Fruit fly (Drosophila melanogaster) whole organism, pupa: ENCODE results near the gene CG8861.

Experiments
- CG10348 ChIP-seq: fragments of 200-800 bp; sonication (Bioruptor generic); IDR thresholded peaks from 2 replicates; pipeline ENCODE4 v1.3.6; 2022; ENCODE audit warnings: missing biosample characterization, missing genetic modification characterization
- CG12605 ChIP-seq: fragments of 200-800 bp; sonication (Bioruptor generic); IDR thresholded peaks from 2 replicates; pipeline ENCODE4 v1.3.6; 2022; ENCODE audit warnings: missing biosample characterization, missing genetic modification characterization
- CG13204 ChIP-seq: fragments of 200-800 bp; sonication (Bioruptor generic); optimal IDR thresholded peaks from 2 replicates; lab custom pipeline; 2018; ENCODE audit warnings: missing biosample characterization, mild to moderate bottlenecking, missing genetic modification characterization, moderate library complexity
- CG14655 ChIP-seq: fragments of 200-800 bp; sonication (Bioruptor generic); optimal IDR thresholded peaks from 3 replicates; lab custom pipeline; 2017; ENCODE audit warnings: mild to moderate bottlenecking, missing biosample characterization, missing genetic modification reagents, missing genetic modification characterization
- CG15710 ChIP-seq: fragments of 200-800 bp; sonication (Bioruptor generic); optimal IDR thresholded peaks from 2 replicates; lab custom pipeline; 2018; ENCODE audit warnings: missing biosample characterization, mild to moderate bottlenecking, missing genetic modification characterization, moderate library complexity
- CG17806 ChIP-seq: fragments of 200-800 bp; sonication (Bioruptor generic); optimal IDR thresholded peaks from 2 replicates; lab custom pipeline; 2018; ENCODE audit warnings: missing biosample characterization, mild to moderate bottlenecking, missing genetic modification characterization, moderate library complexity
- CG32121 ChIP-seq: fragments of 200-800 bp; sonication (Bioruptor generic); IDR thresholded peaks from 2 replicates; pipeline ENCODE4 v1.3.6; 2022; ENCODE audit warnings: missing biosample characterization, missing genetic modification characterization
- CG34367 ChIP-seq: fragments of 200-800 bp; sonication (Bioruptor generic); optimal IDR thresholded peaks from 2 replicates; lab custom pipeline; 2018; ENCODE audit warnings: missing biosample characterization, mild to moderate bottlenecking, missing genetic modification characterization
- CG4496 ChIP-seq: fragments of 200-800 bp; sonication (Bioruptor generic); IDR thresholded peaks from 3 replicates; pipeline ENCODE4 v1.3.6; 2022; ENCODE audit warnings: missing biosample characterization, missing genetic modification characterization
- CG8159 ChIP-seq: fragments of 200-800 bp; sonication (Bioruptor generic); optimal IDR thresholded peaks from 3 replicates; lab custom pipeline; 2018; ENCODE audit warnings: missing biosample characterization, mild to moderate bottlenecking, missing genetic modification characterization, moderate library complexity
- CG8301 ChIP-seq: fragments of 200-800 bp; sonication (Bioruptor generic); optimal IDR thresholded peaks from 2 replicates; lab custom pipeline; 2018; ENCODE audit warnings: missing biosample characterization, mild to moderate bottlenecking, missing genetic modification characterization
- CG9948 ChIP-seq: fragments of 200-800 bp; sonication (Bioruptor generic); optimal IDR thresholded peaks from 2 replicates; lab custom pipeline; 2018; ENCODE audit warnings: missing biosample characterization, mild to moderate bottlenecking, missing genetic modification characterization, moderate library complexity
- D1 ChIP-seq: fragments of 200-800 bp; sonication (Bioruptor generic); optimal IDR thresholded peaks from 2 replicates; lab custom pipeline; 2018; ENCODE audit warnings: missing biosample characterization, mild to moderate bottlenecking, missing genetic modification characterization, moderate library complexity
- EcR ChIP-seq: fragments of 200-800 bp; sonication (Bioruptor generic); optimal IDR thresholded peaks from 3 replicates; lab custom pipeline; 2019; ENCODE audit warnings: missing biosample characterization, missing genetic modification characterization, mild to moderate bottlenecking, moderate library complexity, missing genetic modification reagents
- Ets98B ChIP-seq: fragments of 200-800 bp; sonication (Bioruptor generic); IDR thresholded peaks from 2 replicates; pipeline ENCODE4 v1.3.6; 2022; ENCODE audit warnings: missing biosample characterization, missing genetic modification characterization
- Pif1A ChIP-seq: fragments of 200-800 bp; sonication (Bioruptor generic); optimal IDR thresholded peaks from 3 replicates; lab custom pipeline; 2016; ENCODE audit warnings: missing biosample characterization, missing genetic modification characterization
- Pif1B ChIP-seq: fragments of 200-800 bp; sonication (Bioruptor generic); optimal IDR thresholded peaks from 3 replicates; lab custom pipeline; 2016; ENCODE audit warnings: missing biosample characterization, missing genetic modification characterization
- Snoo ChIP-seq: fragments of 200-800 bp; sonication (Bioruptor generic); optimal IDR thresholded peaks from 3 replicates; lab custom pipeline; 2017; ENCODE audit warnings: missing biosample characterization, mild to moderate bottlenecking, missing genetic modification characterization, inconsistent platforms
- fd96Ca ChIP-seq: fragments of 200-800 bp; sonication (Bioruptor generic); IDR thresholded peaks from 3 replicates; pipeline ENCODE4 v1.3.6; 2022; ENCODE audit warnings: missing biosample characterization, missing genetic modification characterization
- gl ChIP-seq: fragments of 200-800 bp; sonication (Bioruptor generic); optimal IDR thresholded peaks from 2 replicates; lab custom pipeline; 2018; ENCODE audit warnings: missing biosample characterization, mild to moderate bottlenecking, missing genetic modification characterization
- rn ChIP-seq: fragments of 200-800 bp; sonication (Bioruptor generic); IDR thresholded peaks from 2 replicates; pipeline ENCODE4 v1.3.6; 2022; ENCODE audit warnings: missing biosample characterization, missing genetic modification characterization

CG8861 gene

dm6 chr3R:9251543-9251942 lies 76.8 kb downstream of the CG8861 start, which contains the start of gene St2:
Gene St2, plus strand, starts transcription at chr3R:9251843.
- TF ChIP-seq Ets98B (GFP tag; lab: Robert Waterston, UW): no peak
- TF ChIP-seq CG4496 (GFP tag; lab: Robert Waterston, UW): no peak
- TF ChIP-seq Snoo (tag; lab: Kevin White, UChicago): no peak
- no peak for TF ChIP-seq rn (GFP tag; lab: Robert Waterston, UW)
- no peak for TF ChIP-seq fd96Ca (GFP tag; lab: Robert Waterston, UW)
- no peak for TF ChIP-seq CG8159 (tag; lab: Kevin White, UChicago)
- no peak for TF ChIP-seq CG13204
- no peak for TF ChIP-seq CG8301
- TF ChIP-seq Pif1A (GFP tag; lab: Kevin White, UChicago): no peak
- TF ChIP-seq CG14655 (GFP tag; lab: Kevin White, UChicago): no peak
- no peak for TF ChIP-seq CG15710 (tag; lab: Kevin White, UChicago)
- TF ChIP-seq CG12605: no peak
- no peak for TF ChIP-seq CG9948 (tag; lab: Kevin White, UChicago)
- TF ChIP-seq CG32121 (GFP tag; lab: Robert Waterston, UW): no peak
- TF ChIP-seq CG34367 (tag; lab: Kevin White, UChicago): no peak
- TF ChIP-seq gl (tag; lab: Kevin White, UChicago): no peak

- TF ChIP-seq D1 (tag; lab: Kevin White, UChicago) (peak; percentile 73), CG14655 (GFP tag; lab: Kevin White, UChicago) (peak; percentile 90), rn (GFP tag; lab: Robert Waterston, UW) (peak; percentile 27; the same call in 1 of the 2 replicates), CG13204 (no peak), fd96Ca (GFP tag; lab: Robert Waterston, UW) (peak; percentile 78), Snoo (tag; lab: Kevin White, UChicago) (peak; percentile 81), CG17806 (tag; lab: Kevin White, UChicago) (peak; percentile 76), CG8159 (tag; lab: Kevin White, UChicago) (peak; percentile 66), CG10348 (GFP tag; lab: Robert Waterston, UW) (no peak), Ets98B (GFP tag; lab: Robert Waterston, UW) (peak; percentile 91), CG12605 (peak; percentile 85), EcR (GFP tag; lab: Kevin White, UChicago) (no peak), CG9948 (tag; lab: Kevin White, UChicago) (peak; percentile 77), Pif1B (GFP tag; lab: Kevin White, UChicago) (peak; percentile 71), gl (tag; lab: Kevin White, UChicago) (peak; percentile 47), CG34367 (tag; lab: Kevin White, UChicago) (peak; percentile 61), Pif1A (GFP tag; lab: Kevin White, UChicago) (peak; percentile 77), CG32121 (GFP tag; lab: Robert Waterston, UW) (peak; percentile 84), CG15710 (tag; lab: Kevin White, UChicago) (peak; percentile 67), CG8301 (peak; percentile 85), CG4496 (GFP tag; lab: Robert Waterston, UW) (peak; percentile 93)
Measured at dm6 chr3R:9250868-9251267, 77.4 kb downstream of the CG8861 start.

- TF ChIP-seq Pif1B (GFP tag; lab: Kevin White, UChicago) (no peak), CG15710 (tag; lab: Kevin White, UChicago) (no peak), CG8301 (no peak), CG9948 (tag; lab: Kevin White, UChicago) (no peak), Snoo (tag; lab: Kevin White, UChicago) (no peak), CG34367 (tag; lab: Kevin White, UChicago) (no peak), CG4496 (GFP tag; lab: Robert Waterston, UW) (no peak), gl (tag; lab: Kevin White, UChicago) (no peak), rn (GFP tag; lab: Robert Waterston, UW) (no peak)
Measured at dm6 chr3R:9249736-9250044, 78.6 kb downstream of the CG8861 start.

dm6 chr3R:9249025-9249735 lies 79.1 kb downstream of the CG8861 start:
- TF ChIP-seq CG14655 (GFP tag; lab: Kevin White, UChicago) (peak; percentile 58), fd96Ca (GFP tag; lab: Robert Waterston, UW) (no peak), CG8159 (tag; lab: Kevin White, UChicago) (peak; percentile 56), Pif1B (GFP tag; lab: Kevin White, UChicago) (no peak), rn (GFP tag; lab: Robert Waterston, UW) (no peak), CG17806 (tag; lab: Kevin White, UChicago) (peak; percentile 11), CG10348 (GFP tag; lab: Robert Waterston, UW) (no peak), CG12605 (no peak), Snoo (tag; lab: Kevin White, UChicago) (peak; percentile 36), EcR (GFP tag; lab: Kevin White, UChicago) (peak; percentile 90), CG34367 (tag; lab: Kevin White, UChicago) (no peak), CG8301 (peak; percentile 61), CG15710 (tag; lab: Kevin White, UChicago) (peak; percentile 38), D1 (tag; lab: Kevin White, UChicago) (no peak), gl (tag; lab: Kevin White, UChicago) (no peak), CG4496 (GFP tag; lab: Robert Waterston, UW) (no peak), CG32121 (GFP tag; lab: Robert Waterston, UW) (no peak), Pif1A (GFP tag; lab: Kevin White, UChicago) (no peak), Ets98B (GFP tag; lab: Robert Waterston, UW) (no peak), CG9948 (tag; lab: Kevin White, UChicago) (no peak), CG13204 (no peak)
